Fruit fly (Drosophila melanogaster) whole organism, embryonic: ENCODE measurements around the gene CG33268.

Experiments used
- CG10147 ChIP-seq: fragments of 200-800 bp; sonication (Bioruptor generic); optimal IDR thresholded peaks from 2 replicates; lab custom pipeline; 2019; ENCODE audit warnings: missing biosample characterization, mild to moderate bottlenecking, missing genetic modification characterization, moderate library complexity
- CG10979 ChIP-seq: fragments of 200-800 bp; sonication (Bioruptor generic); optimal IDR thresholded peaks from 2 replicates; lab custom pipeline; 2018; ENCODE audit warnings: missing biosample characterization, mild to moderate bottlenecking, missing genetic modification characterization, moderate library complexity
- CG12071 ChIP-seq: fragments of 200-800 bp; sonication (Bioruptor generic); optimal IDR thresholded peaks from 3 replicates; lab custom pipeline; 2018; ENCODE audit warnings: missing biosample characterization, mild to moderate bottlenecking, missing genetic modification characterization
- CG12299 ChIP-seq: fragments of 200-800 bp; sonication (Bioruptor generic); optimal IDR thresholded peaks from 2 replicates; lab custom pipeline; 2018; ENCODE audit warnings: missing biosample characterization, mild to moderate bottlenecking, missing genetic modification characterization
- CG12659 ChIP-seq: fragments of 200-800 bp; sonication (Bioruptor generic); optimal IDR thresholded peaks from 3 replicates; lab custom pipeline; 2017; ENCODE audit warnings: mild to moderate bottlenecking, missing biosample characterization, missing genetic modification reagents, missing genetic modification characterization
- CG12744 ChIP-seq: fragments of 200-800 bp; sonication (Bioruptor generic); optimal IDR thresholded peaks from 2 replicates; lab custom pipeline; 2016; ENCODE audit warnings: missing biosample characterization, missing genetic modification characterization
- CG13296 ChIP-seq: fragments of 200-800 bp; sonication (Bioruptor generic); optimal IDR thresholded peaks from 3 replicates; lab custom pipeline; 2018; ENCODE audit warnings: missing biosample characterization, mild to moderate bottlenecking, missing genetic modification characterization
- CG14441 ChIP-seq: fragments of 200-800 bp; sonication (Bioruptor generic); IDR thresholded peaks from 2 replicates; pipeline ENCODE4 v1.3.6; 2022; ENCODE audit warnings: missing biosample characterization, missing genetic modification characterization
- CG14860 ChIP-seq: fragments of 200-800 bp; sonication (Bioruptor generic); IDR thresholded peaks from 3 replicates; pipeline ENCODE4 v1.3.6; 2022; ENCODE audit warnings: missing biosample characterization, missing genetic modification characterization; ENCODE audit not compliant: partially characterized antibody
- CG30020 ChIP-seq: fragments of 200-800 bp; optimal IDR thresholded peaks from 2 replicates; lab custom pipeline; 2019; ENCODE audit warnings: missing biosample characterization, mild to moderate bottlenecking, missing genetic modification characterization, moderate library complexity
- CG3726 ChIP-seq: fragments of 200-800 bp; sonication (Bioruptor generic); IDR thresholded peaks from 3 replicates; pipeline ENCODE4, ENCODE4 v1.3.6; 2022; ENCODE audit warnings: missing biosample characterization, missing genetic modification characterization
- CG3838 ChIP-seq: fragments of 200-800 bp; sonication (Bioruptor generic); optimal IDR thresholded peaks from 3 replicates; lab custom pipeline; 2016; ENCODE audit warnings: missing biosample characterization, missing genetic modification characterization
- CG42726 ChIP-seq: fragments of 200-800 bp; sonication (Bioruptor generic); IDR thresholded peaks from 2 replicates; pipeline ENCODE4 v1.3.6; 2022; ENCODE audit warnings: missing biosample characterization, missing genetic modification characterization; ENCODE audit not compliant: partially characterized antibody
- CG4282 ChIP-seq: fragments of 200-800 bp; sonication (Bioruptor generic); optimal IDR thresholded peaks from 2 replicates; lab custom pipeline; 2016; ENCODE audit warnings: missing biosample characterization, missing genetic modification characterization
- CG4360 ChIP-seq: fragments of 200-800 bp; sonication (Bioruptor generic); IDR thresholded peaks from 2 replicates; pipeline ENCODE4 v1.3.6; 2022; ENCODE audit warnings: missing biosample characterization, missing genetic modification characterization
- CG4617 ChIP-seq: fragments of 200-800 bp; sonication (Bioruptor generic); optimal IDR thresholded peaks from 3 replicates; lab custom pipeline; 2016; ENCODE audit warnings: missing biosample characterization, missing genetic modification characterization, borderline replicate concordance
- CG6254 ChIP-seq: fragments of 200-800 bp; sonication (Bioruptor generic); optimal IDR thresholded peaks from 3 replicates; lab custom pipeline; 2017; ENCODE audit warnings: mild to moderate bottlenecking, missing biosample characterization, missing genetic modification reagents, missing genetic modification characterization
- CG6683 ChIP-seq: fragments of 200-800 bp; sonication (Bioruptor generic); optimal IDR thresholded peaks from 2 replicates; lab custom pipeline; 2017; ENCODE audit warnings: missing biosample characterization, mild to moderate bottlenecking, missing genetic modification characterization, missing genetic modification reagents
- CG6689 ChIP-seq: fragments of 200-800 bp; sonication (Bioruptor generic); IDR thresholded peaks from 2 replicates; pipeline ENCODE4 v1.3.6; 2022; ENCODE audit warnings: missing biosample characterization, missing genetic modification characterization
- CG7372 ChIP-seq: fragments of 200-800 bp; sonication (Bioruptor generic); IDR thresholded peaks from 2 replicates; pipeline ENCODE4 v1.3.6; 2022; ENCODE audit warnings: missing biosample characterization, missing genetic modification characterization
- CG7928 ChIP-seq: fragments of 200-800 bp; sonication (Bioruptor generic); optimal IDR thresholded peaks from 2 replicates; lab custom pipeline; 2017; ENCODE audit warnings: missing biosample characterization, mild to moderate bottlenecking, missing genetic modification characterization
- CG7987 ChIP-seq: fragments of 200-800 bp; sonication (Bioruptor generic); optimal IDR thresholded peaks from 2 replicates; lab custom pipeline; 2018; ENCODE audit warnings: missing biosample characterization, mild to moderate bottlenecking, missing genetic modification characterization, moderate library complexity
- CG8388 ChIP-seq: fragments of 200-800 bp; sonication (Bioruptor generic); optimal IDR thresholded peaks from 2 replicates; lab custom pipeline; 2019; ENCODE audit warnings: missing biosample characterization, mild to moderate bottlenecking, missing genetic modification characterization, moderate library complexity
- CG9609 ChIP-seq: fragments of 200-800 bp; sonication (Bioruptor generic); optimal IDR thresholded peaks from 3 replicates; lab custom pipeline; 2016; ENCODE audit warnings: missing biosample characterization, missing genetic modification characterization
- CoRest ChIP-seq: fragments of 200-800 bp; sonication (Bioruptor generic); optimal IDR thresholded peaks from 3 replicates; lab custom pipeline; 2018; ENCODE audit warnings: missing biosample characterization, mild to moderate bottlenecking, missing genetic modification characterization, moderate library complexity
- Dp ChIP-seq: fragments of 200-800 bp; sonication (Bioruptor generic); optimal IDR thresholded peaks from 2 replicates; lab custom pipeline; 2018; ENCODE audit warnings: missing biosample characterization, mild to moderate bottlenecking, missing genetic modification characterization, moderate library complexity
- Drgx ChIP-seq: fragments of 200-800 bp; sonication (Bioruptor generic); IDR thresholded peaks from 2 replicates; pipeline ENCODE4 v1.3.6; 2022; ENCODE audit warnings: missing biosample characterization, missing genetic modification characterization
- ERR ChIP-seq: fragments of 200-800 bp; sonication (Bioruptor generic); optimal IDR thresholded peaks from 2 replicates; lab custom pipeline; 2016; ENCODE audit warnings: missing biosample characterization, missing genetic modification characterization
- Ets65A ChIP-seq: fragments of 200-800 bp; sonication (Bioruptor generic); peaks from one replicate; lab custom pipeline; 2016; ENCODE audit warnings: missing biosample characterization, missing genetic modification characterization
- Fer1 ChIP-seq: fragments of 200-800 bp; sonication (Bioruptor generic); optimal IDR thresholded peaks from 2 replicates; lab custom pipeline; 2017; ENCODE audit warnings: missing biosample characterization, mild to moderate bottlenecking, missing genetic modification characterization
- HLH54F ChIP-seq: fragments of 200-800 bp; sonication (Bioruptor generic); optimal IDR thresholded peaks from 3 replicates; lab custom pipeline; 2016; ENCODE audit warnings: missing biosample characterization, missing genetic modification characterization
- HmgZ ChIP-seq: fragments of 200-800 bp; sonication (Bioruptor generic); optimal IDR thresholded peaks from 2 replicates; lab custom pipeline; 2018; ENCODE audit warnings: missing biosample characterization, mild to moderate bottlenecking, missing genetic modification characterization
- Lim3 ChIP-seq: fragments of 200-800 bp; sonication (Bioruptor generic); IDR thresholded peaks from 2 replicates; pipeline ENCODE4 v1.3.6; 2022; ENCODE audit warnings: missing biosample characterization, missing genetic modification characterization
- Myb ChIP-seq: fragments of 200-800 bp; sonication (Bioruptor generic); optimal IDR thresholded peaks from 2 replicates; lab custom pipeline; 2016; ENCODE audit warnings: missing biosample characterization, missing genetic modification characterization
- Ravus ChIP-seq: fragments of 200-800 bp; sonication (Bioruptor generic); IDR thresholded peaks from 2 replicates; pipeline ENCODE4 v1.3.6; 2022; ENCODE audit warnings: missing biosample characterization, missing genetic modification characterization
- Scr ChIP-seq: fragments of 200-800 bp; sonication (Bioruptor generic); IDR thresholded peaks from 2 replicates; pipeline ENCODE4 v1.3.6; 2022; ENCODE audit warnings: missing biosample characterization, missing genetic modification characterization; ENCODE audit not compliant: partially characterized antibody
- ase ChIP-seq: fragments of 200-800 bp; sonication (Bioruptor generic); IDR thresholded peaks from 3 replicates; pipeline ENCODE4 v1.3.6; 2022; ENCODE audit warnings: missing biosample characterization, missing genetic modification characterization
- bigmax ChIP-seq: fragments of 200-800 bp; sonication (Bioruptor generic); optimal IDR thresholded peaks from 2 replicates; lab custom pipeline; 2018; ENCODE audit warnings: missing biosample characterization, mild to moderate bottlenecking, missing genetic modification characterization
- crp ChIP-seq, 2 experiments: fragments of 200-800 bp; sonication (Bioruptor generic); optimal IDR thresholded peaks; 2 replicates in 1 of 2; 3 replicates in 1 of 2; lab custom pipeline; 2017; ENCODE audit warnings: missing biosample characterization in 2 of 2, missing genetic modification characterization in 2 of 2, mild to moderate bottlenecking in 1 of 2, moderate library complexity in 1 of 2
- disco-r ChIP-seq: fragments of 200-800 bp; sonication (Bioruptor generic); optimal IDR thresholded peaks from 2 replicates; lab custom pipeline; 2016; ENCODE audit warnings: missing biosample characterization, missing genetic modification characterization
- ems ChIP-seq: fragments of 200-800 bp; sonication (Bioruptor generic); optimal IDR thresholded peaks from 3 replicates; lab custom pipeline; 2016; ENCODE audit warnings: missing biosample characterization, missing genetic modification characterization
- en ChIP-seq: fragments of 200-800 bp; sonication (Bioruptor generic); optimal IDR thresholded peaks from 2 replicates; lab custom pipeline; 2016; ENCODE audit warnings: missing biosample characterization, missing genetic modification characterization
- lbe ChIP-seq: fragments of 200-800 bp; sonication (Bioruptor generic); optimal IDR thresholded peaks from 2 replicates; lab custom pipeline; 2016; ENCODE audit warnings: missing biosample characterization, mild to moderate bottlenecking, missing genetic modification characterization
- pzg ChIP-seq: fragments of 200-800 bp; sonication (Bioruptor generic); optimal IDR thresholded peaks from 3 replicates; lab custom pipeline; 2018; ENCODE audit warnings: missing biosample characterization, mild to moderate bottlenecking, missing genetic modification characterization, moderate library complexity
- row ChIP-seq: fragments of 200-800 bp; sonication (Bioruptor generic); IDR thresholded peaks from 3 replicates; pipeline ENCODE4 v1.3.6; 2022; ENCODE audit warnings: missing biosample characterization, missing genetic modification characterization
- sens ChIP-seq: fragments of 200-800 bp; sonication (Bioruptor generic); peaks from one replicate; lab custom pipeline; 2016; ENCODE audit warnings: missing biosample characterization, missing genetic modification characterization
- slbo ChIP-seq: fragments of 200-800 bp; sonication (Bioruptor generic); IDR thresholded peaks from 2 replicates; pipeline ENCODE4 v1.3.6; 2022; ENCODE audit warnings: missing biosample characterization, missing genetic modification characterization
- stwl ChIP-seq: fragments of 200-800 bp; sonication (Bioruptor generic); optimal IDR thresholded peaks from 3 replicates; lab custom pipeline; 2018; ENCODE audit warnings: missing biosample characterization, mild to moderate bottlenecking, missing genetic modification characterization, moderate library complexity
- trem ChIP-seq: fragments of 200-800 bp; optimal IDR thresholded peaks from 3 replicates; lab custom pipeline; 2019; ENCODE audit warnings: missing biosample characterization, mild to moderate bottlenecking, missing genetic modification characterization, moderate library complexity
- zfh1 ChIP-seq: fragments of 200-800 bp; sonication (Bioruptor generic); IDR thresholded peaks from 3 replicates; pipeline ENCODE4 v1.3.6; 2022; ENCODE audit warnings: missing biosample characterization, missing genetic modification characterization

CG33268 gene

DNA sequence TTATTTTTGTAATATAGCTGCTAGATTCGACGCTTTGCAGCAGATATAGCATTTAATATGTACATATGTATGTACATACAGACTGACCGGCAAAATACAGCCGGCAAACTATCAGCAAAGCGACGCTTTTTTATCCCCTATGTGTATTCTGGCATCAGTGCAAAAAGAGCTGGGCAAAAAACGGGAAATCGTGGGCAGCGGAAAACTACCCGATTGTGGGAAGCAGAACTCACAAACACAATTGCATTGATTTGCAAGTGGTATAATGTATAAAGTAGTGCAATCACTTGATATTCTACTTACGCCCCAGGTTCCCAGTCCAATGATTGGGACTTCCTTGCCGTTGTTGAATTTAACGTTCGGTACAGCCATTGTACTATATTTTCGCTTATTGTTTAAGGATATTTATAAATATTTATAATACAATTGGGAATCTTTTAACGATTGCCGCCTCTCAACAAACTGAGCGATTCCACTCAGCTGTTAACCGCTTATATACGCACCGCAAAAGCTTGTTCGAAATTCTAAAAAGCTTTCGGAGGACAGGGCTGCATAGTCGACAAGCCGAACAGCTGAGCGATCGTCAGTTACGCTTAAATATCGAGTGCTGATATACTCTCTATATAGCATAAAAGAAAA, 32.3 kb upstream of the CG33268 start (continued):
- TF ChIP-seq HLH54F (GFP tag; lab: Kevin White, UChicago): no peak
- no peak for TF ChIP-seq CG3838 (GFP tag; lab: Kevin White, UChicago)
- TF ChIP-seq trem (tag; lab: Kevin White, UChicago): no peak
- TF ChIP-seq CG30020 (tag; lab: Kevin White, UChicago): no peak
- no peak for TF ChIP-seq CG12744
- TF ChIP-seq lbe: peak; percentile 60
- TF ChIP-seq HmgZ: peak; percentile 20
- TF ChIP-seq Dp: peak; percentile 18
- TF ChIP-seq Fer1 (GFP tag; lab: Kevin White, UChicago): peak; percentile 20
- TF ChIP-seq CG6683 (GFP tag; lab: Kevin White, UChicago): no peak
- no peak for TF ChIP-seq ase (GFP tag; lab: Robert Waterston, UW)
- TF ChIP-seq CG42726: no peak
- no peak for TF ChIP-seq CoRest (tag; lab: Kevin White, UChicago)
- no peak for TF ChIP-seq CG12659 (GFP tag; lab: Kevin White, UChicago)
- TF ChIP-seq Lim3 (GFP tag; lab: Robert Waterston, UW): no peak
- TF ChIP-seq sens (GFP tag; lab: Kevin White, UChicago): peak; percentile 46
- TF ChIP-seq crp (GFP tag; optimal IDR thresholded peaks at IDR 0.05; lab: Kevin White, UChicago): peak in 1 of 2 experiments; percentile 87
- TF ChIP-seq CG4282 (GFP tag; lab: Kevin White, UChicago): no peak
- no peak for TF ChIP-seq zfh1 (GFP tag; lab: Robert Waterston, UW)
- no peak for TF ChIP-seq CG3726 (GFP tag; lab: Robert Waterston, UW)
- no peak for TF ChIP-seq CG9609
- no peak for TF ChIP-seq CG6689 (GFP tag; lab: Robert Waterston, UW)
- TF ChIP-seq CG10979: no peak
- TF ChIP-seq Myb: peak; percentile 61
- peak; percentile 25; the same call in 1 of the 2 replicates for TF ChIP-seq slbo (GFP tag; lab: Robert Waterston, UW)
- peak; percentile 41; the same call in 1 of the 3 replicates for TF ChIP-seq row
- peak; percentile 5 for TF ChIP-seq CG13296
- no peak for TF ChIP-seq disco-r (GFP tag; lab: Kevin White, UChicago)
- no peak for TF ChIP-seq Ets65A (GFP tag; lab: Kevin White, UChicago)
- no peak for TF ChIP-seq ERR (GFP tag; lab: Kevin White, UChicago)
- no peak for TF ChIP-seq CG10147
- TF ChIP-seq CG8388 (GFP tag; lab: Kevin White, UChicago): no peak
- TF ChIP-seq CG12071 (GFP tag; lab: Kevin White, UChicago): no peak
- TF ChIP-seq Scr (GFP tag; lab: Robert Waterston, UW): no peak
- TF ChIP-seq stwl (tag; lab: Kevin White, UChicago): no peak
- TF ChIP-seq CG14860 (GFP tag; lab: Robert Waterston, UW): no peak
- TF ChIP-seq CG7372: no peak
- no peak for TF ChIP-seq CG6254 (GFP tag; lab: Kevin White, UChicago)
- TF ChIP-seq Ravus: no peak
- TF ChIP-seq CG4360: no peak
- peak; percentile 94 for TF ChIP-seq CG7928 (GFP tag; lab: Kevin White, UChicago)
- TF ChIP-seq bigmax (GFP tag; lab: Kevin White, UChicago): no peak
- no peak for TF ChIP-seq en (GFP tag; lab: Kevin White, UChicago)
- TF ChIP-seq CG12299: no peak
- TF ChIP-seq Drgx: 0 out of 2 replicates have a peak, but pooled peaks have one; percentile 23
- TF ChIP-seq CG7987 (GFP tag; lab: Kevin White, UChicago): peak; percentile 37
- no peak for TF ChIP-seq CG4617
- TF ChIP-seq pzg (GFP tag; lab: Kevin White, UChicago): peak; percentile 25
- no peak for TF ChIP-seq ems
- TF ChIP-seq CG14441: 0 out of 2 replicates have a peak, but pooled peaks have one; percentile 5
